Fruit fly (Drosophila melanogaster): Measurements from ENCODE around the gene Lcp65Ab1.

DNA sequence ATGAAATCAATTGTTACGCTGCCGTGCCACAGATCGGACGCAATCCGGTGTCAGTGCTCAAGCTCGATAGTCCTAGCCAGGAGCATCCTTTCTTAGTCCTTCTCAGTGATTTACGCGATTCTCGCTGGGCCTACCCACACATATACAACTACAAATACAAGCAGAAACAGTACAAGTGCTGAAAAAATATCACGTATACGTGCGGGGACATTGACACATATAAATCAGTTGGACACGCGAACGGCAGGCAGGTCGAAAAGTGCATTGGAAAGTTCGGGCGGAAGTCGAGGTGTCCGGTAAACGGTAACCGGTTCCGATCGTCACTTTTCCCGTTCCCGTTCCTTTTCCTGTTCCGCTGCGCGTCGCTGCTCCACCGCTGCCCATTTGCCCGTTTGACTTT is 37.9 kb upstream of the Lcp65Ab1 start:
- TF ChIP-seq Dll (optimal IDR thresholded peaks at IDR 0.05) (no peak), psq (optimal IDR thresholded peaks at IDR 0.05) (no peak), CG8478 (optimal IDR thresholded peaks at IDR 0.05) (no peak), EcR (GFP tag; optimal IDR thresholded peaks at IDR 0.05) (no peak)
